Fruit fly (Drosophila melanogaster): Measurements from ENCODE around the gene Ir7b.
A peak's percentile ranks its signal among the peaks of the same experiment; 100 is the strongest.

Gene Ir7b

DNA sequence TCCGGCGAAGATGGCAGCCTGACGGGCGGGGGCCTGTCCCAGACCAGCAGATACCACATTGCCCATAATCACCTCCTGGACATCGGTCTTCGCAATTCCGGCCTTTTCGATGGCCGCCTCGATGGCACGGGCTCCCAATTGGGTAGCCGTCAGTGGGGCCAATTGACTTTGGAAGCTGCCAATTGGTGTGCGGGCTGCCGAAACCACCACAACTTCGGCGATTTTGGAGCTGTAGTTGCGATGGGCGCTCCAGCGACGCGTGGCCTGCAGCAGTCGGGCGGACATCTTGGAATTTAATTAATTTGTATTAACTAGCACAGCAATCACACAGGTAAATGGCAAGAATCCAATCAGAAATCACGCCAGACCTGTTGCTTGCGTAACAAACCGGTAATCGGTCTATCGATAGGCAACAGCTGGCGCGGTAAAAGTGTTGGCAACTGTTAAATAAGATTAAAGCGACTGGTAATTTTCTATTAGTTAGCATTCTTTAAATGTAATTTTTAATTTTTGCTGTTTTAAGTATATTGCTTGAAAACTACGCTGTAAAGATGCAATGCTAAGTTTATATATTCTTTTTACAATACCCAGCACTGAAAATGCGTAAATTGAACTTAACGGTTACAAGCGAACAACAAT lies 21.7 kb upstream of the Ir7b start, which contains the start of gene Acat1 (continued):
- TF ChIP-seq tin (GFP tag; optimal IDR thresholded peaks at IDR 0.05) = peak; percentile 49
- peak; percentile 72 for TF ChIP-seq CG32532 (GFP tag; IDR thresholded peaks at IDR 0.05)
- TF ChIP-seq br (optimal IDR thresholded peaks at IDR 0.05) = no peak
- no peak for TF ChIP-seq Ada2b (GFP tag; IDR thresholded peaks at IDR 0.05)
- TF ChIP-seq knrl (GFP tag; IDR thresholded peaks at IDR 0.05; ENCODE audit: partially characterized antibody) = peak; percentile 35; the same call in 1 of the 3 replicates
- no peak for TF ChIP-seq CG1832 (GFP tag; optimal IDR thresholded peaks at IDR 0.05)
- peak; percentile 33 for TF ChIP-seq Side (GFP tag; optimal IDR thresholded peaks at IDR 0.05)
- TF ChIP-seq Nf-YB (GFP tag; optimal IDR thresholded peaks at IDR 0.05) = peak; percentile 39
- TF ChIP-seq Xrp1 (GFP tag; IDR thresholded peaks at IDR 0.05) = peak; percentile 83
- TF ChIP-seq CG31441 (GFP tag; IDR thresholded peaks at IDR 0.05) = 0 out of 2 replicates have a peak, but pooled peaks have one; percentile 40
- peak; percentile 62 for TF ChIP-seq CG17328 (GFP tag; IDR thresholded peaks at IDR 0.05)
- no peak for TF ChIP-seq sqz (GFP tag; optimal IDR thresholded peaks at IDR 0.05)
- TF ChIP-seq bcd (GFP tag; optimal IDR thresholded peaks at IDR 0.05) = peak; percentile 42
- no peak for TF ChIP-seq wek (GFP tag; optimal IDR thresholded peaks at IDR 0.05)
- no peak for TF ChIP-seq hkb (optimal IDR thresholded peaks at IDR 0.05)
- TF ChIP-seq hkb (GFP tag; IDR thresholded peaks at IDR 0.05) = peak; percentile 80
- TF ChIP-seq Pdp1 (GFP tag; optimal IDR thresholded peaks at IDR 0.05) = peak; percentile 48 to 100
- TF ChIP-seq cg (GFP tag; optimal IDR thresholded peaks at IDR 0.05) = no peak
- TF ChIP-seq CG18011 (GFP tag; optimal IDR thresholded peaks at IDR 0.05) = peak; percentile 54
- TF ChIP-seq seq (GFP tag; IDR thresholded peaks at IDR 0.05) = no peak
- peak; percentile 59 for TF ChIP-seq CG9727 (GFP tag; optimal IDR thresholded peaks at IDR 0.05)
- peak; percentile 42 for TF ChIP-seq Nf-YC (tag; optimal IDR thresholded peaks at IDR 0.05)
- TF ChIP-seq ab (GFP tag; optimal IDR thresholded peaks at IDR 0.05) = no peak
- 0 out of 2 replicates have a peak, but pooled peaks have one; percentile 31 for TF ChIP-seq lmd (GFP tag; IDR thresholded peaks at IDR 0.05)
- TF ChIP-seq sim (GFP tag; IDR thresholded peaks at IDR 0.05) = no peak
- TF ChIP-seq pfk (GFP tag; optimal IDR thresholded peaks at IDR 0.05) = no peak
- TF ChIP-seq kni (GFP tag; optimal IDR thresholded peaks at IDR 0.05) = no peak
- peak; percentile 38; the same call in 1 of the 2 replicates for TF ChIP-seq ara (GFP tag; IDR thresholded peaks at IDR 0.05)
- peak; percentile 33 for TF ChIP-seq CG3407 (GFP tag; optimal IDR thresholded peaks at IDR 0.05)
- TF ChIP-seq ttk (GFP tag; IDR thresholded peaks at IDR 0.05) = peak; percentile 24; the same call in 1 of the 2 replicates
- no peak for TF ChIP-seq B-H2 (GFP tag; optimal IDR thresholded peaks at IDR 0.05)
- no peak for TF ChIP-seq CG6683 (GFP tag; optimal IDR thresholded peaks at IDR 0.05)
- TF ChIP-seq fd64A (GFP tag; optimal IDR thresholded peaks at IDR 0.05) = no peak
- no peak for TF ChIP-seq Lim3 (GFP tag; IDR thresholded peaks at IDR 0.05)
- TF ChIP-seq Atf3 (GFP tag; optimal IDR thresholded peaks at IDR 0.05) = no peak
- TF ChIP-seq NK7.1 (GFP tag; optimal IDR thresholded peaks at IDR 0.05) = peak; percentile 38
- TF ChIP-seq hbn (GFP tag; IDR thresholded peaks at IDR 0.05; ENCODE audit: partially characterized antibody) = peak; percentile 18; the same call in 1 of the 2 replicates
- peak; percentile 33; the same call in 1 of the 2 replicates for TF ChIP-seq CG10366 (GFP tag; IDR thresholded peaks at IDR 0.05)
- TF ChIP-seq CG7357 (GFP tag; IDR thresholded peaks at IDR 0.05) = no peak
- peak; percentile 6 for TF ChIP-seq MTF-1 (GFP tag; optimal IDR thresholded peaks at IDR 0.05; ENCODE audit: borderline replicate concordance)
- TF ChIP-seq CG6765 (GFP tag; optimal IDR thresholded peaks at IDR 0.05) = no peak
- no peak for TF ChIP-seq CG10543 (GFP tag; optimal IDR thresholded peaks at IDR 0.05)
- TF ChIP-seq Opbp (GFP tag; IDR thresholded peaks at IDR 0.05; ENCODE audit: partially characterized antibody) = peak; percentile 20; the same call in 1 of the 3 replicates
- no peak for TF ChIP-seq CG16863 (GFP tag; optimal IDR thresholded peaks at IDR 0.05)
- peak; percentile 44 to 64 for TF ChIP-seq dpn (GFP tag; optimal IDR thresholded peaks at IDR 0.05)
- TF ChIP-seq Rfx (GFP tag; IDR thresholded peaks at IDR 0.05) = peak; percentile 72
- TF ChIP-seq cwo (GFP tag; optimal IDR thresholded peaks at IDR 0.05) = peak; percentile 32
- TF ChIP-seq nerfin-2 (GFP tag; IDR thresholded peaks at IDR 0.05; ENCODE audit: partially characterized antibody) = peak; percentile 38; the same call in 1 of the 2 replicates
- 0 out of 3 replicates have a peak, but pooled peaks have one; percentile 15 for TF ChIP-seq CG2199 (GFP tag; IDR thresholded peaks at IDR 0.05)
- TF ChIP-seq sr (GFP tag; IDR thresholded peaks at IDR 0.05) = no peak

Measured in whole organism, embryonic.